Fruit fly (Drosophila melanogaster) whole organism, adult: Measurements from ENCODE around the gene nonC.

Source experiments
- CG11617 ChIP-seq: fragments of 200-800 bp; sonication (Bioruptor generic); optimal IDR thresholded peaks from 2 replicates; lab custom pipeline; 2017; ENCODE audit warnings: mild to moderate bottlenecking, missing biosample characterization, missing genetic modification reagents, missing genetic modification characterization
- CG12768 ChIP-seq: fragments of 200-800 bp; sonication (Bioruptor generic); optimal IDR thresholded peaks from 2 replicates; lab custom pipeline; 2017; ENCODE audit warnings: missing biosample characterization, missing genetic modification characterization, mild to moderate bottlenecking, moderate library complexity, missing genetic modification reagents
- CG14711 ChIP-seq: fragments of 200-800 bp; sonication (Bioruptor generic); optimal IDR thresholded peaks from 2 replicates; lab custom pipeline; 2018; ENCODE audit warnings: missing biosample characterization, mild to moderate bottlenecking, missing genetic modification characterization, moderate library complexity
- CG1620 ChIP-seq: fragments of 200-800 bp; sonication (Bioruptor generic); optimal IDR thresholded peaks from 2 replicates; lab custom pipeline; 2016; ENCODE audit warnings: missing biosample characterization, missing genetic modification characterization
- CG33017 ChIP-seq: fragments of 200-800 bp; sonication (Bioruptor generic); optimal IDR thresholded peaks from 2 replicates; lab custom pipeline; 2018; ENCODE audit warnings: missing biosample characterization, mild to moderate bottlenecking, missing genetic modification characterization, moderate library complexity
- CG5204 ChIP-seq: fragments of 200-800 bp; sonication (Bioruptor generic); optimal IDR thresholded peaks from 2 replicates; lab custom pipeline; 2016; ENCODE audit warnings: missing biosample characterization, missing genetic modification characterization
- CG7045 ChIP-seq: fragments of 200-800 bp; sonication (Bioruptor generic); optimal IDR thresholded peaks from 2 replicates; lab custom pipeline; 2017; ENCODE audit warnings: missing biosample characterization, mild to moderate bottlenecking, missing genetic modification characterization
- CG7101 ChIP-seq: fragments of 200-800 bp; sonication (Bioruptor generic); optimal IDR thresholded peaks from 2 replicates; lab custom pipeline; 2018; ENCODE audit warnings: missing biosample characterization, mild to moderate bottlenecking, missing genetic modification characterization, moderate library complexity
- Clk ChIP-seq: fragments of 200-800 bp; sonication (Bioruptor generic); optimal IDR thresholded peaks from 2 replicates; lab custom pipeline; 2017; ENCODE audit warnings: missing biosample characterization, missing genetic modification characterization
- Crg-1 ChIP-seq: fragments of 200-800 bp; sonication (Bioruptor generic); optimal IDR thresholded peaks from 2 replicates; lab custom pipeline; 2016; ENCODE audit warnings: missing biosample characterization, missing genetic modification characterization
- Hr96 ChIP-seq: fragments of 200-800 bp; sonication (Bioruptor generic); optimal IDR thresholded peaks from 2 replicates; lab custom pipeline; 2016; ENCODE audit warnings: missing biosample characterization, missing genetic modification characterization
- Mnt ChIP-seq: fragments of 200-800 bp; sonication (Bioruptor generic); optimal IDR thresholded peaks from 2 replicates; lab custom pipeline; 2016; ENCODE audit warnings: missing biosample characterization, mild to moderate bottlenecking, missing genetic modification characterization
- bab1 ChIP-seq: fragments of 200-800 bp; sonication (Bioruptor generic); optimal IDR thresholded peaks from 3 replicates; lab custom pipeline; 2019; ENCODE audit warnings: missing biosample characterization, mild to moderate bottlenecking, missing genetic modification characterization, moderate library complexity
- cic ChIP-seq: fragments of 200-800 bp; sonication (Bioruptor generic); optimal IDR thresholded peaks from 2 replicates; lab custom pipeline; 2017; ENCODE audit warnings: missing biosample characterization, mild to moderate bottlenecking, missing genetic modification characterization, moderate library complexity
- cnc ChIP-seq, 2 experiments: fragments of >200 bp; optimal IDR thresholded peaks; 2 replicates each; lab custom pipeline; 2017
- kay ChIP-seq: fragments of 200-800 bp; sonication (Bioruptor generic); peaks from one replicate; lab custom pipeline; 2016; ENCODE audit warnings: missing biosample characterization, missing genetic modification characterization, borderline replicate concordance
- ovo ChIP-seq: fragments of 200-800 bp; sonication (Bioruptor generic); optimal IDR thresholded peaks from 2 replicates; lab custom pipeline; 2016; ENCODE audit warnings: missing biosample characterization, missing genetic modification characterization
- pad ChIP-seq: fragments of 200-800 bp; sonication (Bioruptor generic); optimal IDR thresholded peaks from 3 replicates; lab custom pipeline; 2017; ENCODE audit warnings: missing biosample characterization, missing genetic modification characterization, mild to moderate bottlenecking, moderate library complexity, missing genetic modification reagents
- tj ChIP-seq: fragments of 200-800 bp; sonication (Bioruptor generic); optimal IDR thresholded peaks from 3 replicates; lab custom pipeline; 2017; ENCODE audit warnings: missing biosample characterization, mild to moderate bottlenecking, missing genetic modification characterization, moderate library complexity
- toe ChIP-seq: fragments of 200-800 bp; sonication (Bioruptor generic); optimal IDR thresholded peaks from 2 replicates; lab custom pipeline; 2016; ENCODE audit warnings: missing biosample characterization, missing genetic modification characterization

The nonC gene

dm6 chrX:6803880-6804484, 20.3 kb upstream of the nonC start:
- TF ChIP-seq Hr96 (GFP tag; lab: Kevin White, UChicago), result no peak
- TF ChIP-seq CG5204 (GFP tag; lab: Kevin White, UChicago), result no peak
- no peak for TF ChIP-seq cic
- no peak for TF ChIP-seq CG7101 (tag; lab: Kevin White, UChicago)
- no peak for TF ChIP-seq CG7045 (GFP tag; lab: Kevin White, UChicago)
- TF ChIP-seq toe, result no peak
- no peak for TF ChIP-seq pad (GFP tag; lab: Kevin White, UChicago)
- TF ChIP-seq cnc (optimal IDR thresholded peaks at IDR 0.05; lab: Kevin White, UChicago), result no peak
- no peak for TF ChIP-seq CG12768 (GFP tag; lab: Kevin White, UChicago)
- no peak for TF ChIP-seq kay (GFP tag; lab: Kevin White, UChicago)
- no peak for TF ChIP-seq CG14711 (tag; lab: Kevin White, UChicago)
- TF ChIP-seq CG1620, result no peak
- TF ChIP-seq Crg-1 (GFP tag; lab: Kevin White, UChicago), result no peak
- no peak for TF ChIP-seq CG11617
- no peak for TF ChIP-seq bab1 (GFP tag; lab: Kevin White, UChicago)
- TF ChIP-seq ovo (GFP tag; lab: Kevin White, UChicago), result no peak

- TF ChIP-seq Clk (peak; percentile 42), CG12768 (GFP tag; lab: Kevin White, UChicago) (peak; percentile 64), cic (peak; percentile 3), pad (GFP tag; lab: Kevin White, UChicago) (peak; percentile 84), CG5204 (GFP tag; lab: Kevin White, UChicago) (peak; percentile 72), cnc (optimal IDR thresholded peaks at IDR 0.05; lab: Kevin White, UChicago) (no peak), Mnt (GFP tag; lab: Kevin White, UChicago) (peak; percentile 71), toe (peak; percentile 64), kay (GFP tag; lab: Kevin White, UChicago) (no peak), tj (GFP tag; lab: Kevin White, UChicago) (peak; percentile 38), CG11617 (peak; percentile 71), bab1 (GFP tag; lab: Kevin White, UChicago) (peak; percentile 89), CG7101 (tag; lab: Kevin White, UChicago) (peak; percentile 93), CG33017 (tag; lab: Kevin White, UChicago) (peak; percentile 90), CG1620 (no peak), Crg-1 (GFP tag; lab: Kevin White, UChicago) (peak; percentile 80), CG7045 (GFP tag; lab: Kevin White, UChicago) (peak; percentile 42), Hr96 (GFP tag; lab: Kevin White, UChicago) (peak; percentile 66), CG14711 (tag; lab: Kevin White, UChicago) (peak; percentile 81), ovo (GFP tag; lab: Kevin White, UChicago) (peak; percentile 80)
Measured at dm6 chrX:6804485-6805295, 19.6 kb upstream of the nonC start.

dm6 chrX:6805404-6805803, 18.9 kb upstream of the nonC start:
- TF ChIP-seq CG11617, result no peak
- no peak for TF ChIP-seq CG33017 (tag; lab: Kevin White, UChicago)
- TF ChIP-seq CG5204 (GFP tag; lab: Kevin White, UChicago), result no peak
- TF ChIP-seq kay (GFP tag; lab: Kevin White, UChicago), result no peak
- no peak for TF ChIP-seq bab1 (GFP tag; lab: Kevin White, UChicago)
- TF ChIP-seq CG14711 (tag; lab: Kevin White, UChicago), result no peak
- no peak for TF ChIP-seq Crg-1 (GFP tag; lab: Kevin White, UChicago)
- TF ChIP-seq cic, result no peak
- TF ChIP-seq CG1620, result no peak
- no peak for TF ChIP-seq CG12768 (GFP tag; lab: Kevin White, UChicago)
- TF ChIP-seq toe, result no peak
- TF ChIP-seq tj (GFP tag; lab: Kevin White, UChicago), result no peak
- TF ChIP-seq CG7045 (GFP tag; lab: Kevin White, UChicago), result no peak
- TF ChIP-seq ovo (GFP tag; lab: Kevin White, UChicago), result no peak
- no peak for TF ChIP-seq cnc (optimal IDR thresholded peaks at IDR 0.05; lab: Kevin White, UChicago)
- TF ChIP-seq Clk, result no peak
- no peak for TF ChIP-seq pad (GFP tag; lab: Kevin White, UChicago)
- no peak for TF ChIP-seq Hr96 (GFP tag; lab: Kevin White, UChicago)
- TF ChIP-seq CG7101 (tag; lab: Kevin White, UChicago), result no peak

- TF ChIP-seq Crg-1 (GFP tag; lab: Kevin White, UChicago) (no peak), toe (no peak)
Measured at dm6 chrX:6813678-6814077, 10.6 kb upstream of the nonC start, which contains the start of gene iav. TSS of gene iav (plus strand) at chrX:6813978.

- TF ChIP-seq cic (peak; percentile 9), Mnt (GFP tag; lab: Kevin White, UChicago) (peak; percentile 66), tj (GFP tag; lab: Kevin White, UChicago) (peak; percentile 9), CG7101 (tag; lab: Kevin White, UChicago) (peak; percentile 12), CG7045 (GFP tag; lab: Kevin White, UChicago) (no peak), bab1 (GFP tag; lab: Kevin White, UChicago) (peak; percentile 59), kay (GFP tag; lab: Kevin White, UChicago) (no peak)
Measured at dm6 chrX:6820703-6821102, 3.6 kb upstream of the nonC start, which contains the start of the genes Nf-YC and xit. TSS of gene Nf-YC (minus strand) at chrX:6820919. TSS of gene xit (plus strand) at chrX:6821016.
